Worm (Caenorhabditis elegans): Measurements from ENCODE around the gene thn-6.

Gene thn-6

DNA sequence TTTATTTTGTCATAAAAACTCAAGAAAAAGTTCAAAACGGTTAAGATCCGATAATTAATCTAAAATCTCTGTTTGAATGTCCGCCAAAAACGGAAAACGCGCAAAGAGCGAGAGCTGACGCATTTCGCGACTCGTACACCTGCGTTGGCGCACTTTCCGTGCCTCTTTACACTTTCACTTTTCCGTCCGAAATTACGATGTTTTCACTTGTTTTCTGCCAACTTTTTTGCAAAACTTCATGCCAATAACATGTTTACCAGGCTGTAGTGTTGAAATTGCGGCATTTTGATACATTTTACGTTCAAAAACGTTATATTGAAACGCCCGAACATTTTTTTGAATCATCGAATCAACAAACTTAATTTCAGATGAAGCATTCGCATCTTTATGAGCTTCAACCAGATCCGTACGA is 45.0 kb upstream of the thn-6 start, which contains the start of gene W03F8.4 (continued):
- TF ChIP-seq sox-2 (GFP tag; IDR thresholded peaks at IDR 0.05): no peak
- TF ChIP-seq ceh-14 (tag; optimal IDR thresholded peaks at IDR 0.05): peak; percentile 3
- TF ChIP-seq T23F11.4 (GFP tag; optimal IDR thresholded peaks at IDR 0.05): peak; percentile 29
- no peak for TF ChIP-seq nhr-11 (tag; optimal IDR thresholded peaks at IDR 0.05)
- TF ChIP-seq C08G9.2 (tag; optimal IDR thresholded peaks at IDR 0.05): peak; percentile 8
- TF ChIP-seq hlh-6 (tag; optimal IDR thresholded peaks at IDR 0.05): no peak
- no peak for TF ChIP-seq fax-1 (tag; optimal IDR thresholded peaks at IDR 0.05)
- peak; percentile 58 for TF ChIP-seq unc-42 (tag; optimal IDR thresholded peaks at IDR 0.05)
- TF ChIP-seq ceh-31 (tag; optimal IDR thresholded peaks at IDR 0.05): peak; percentile 77
- TF ChIP-seq fkh-10 (GFP tag; optimal IDR thresholded peaks at IDR 0.05): no peak
- peak; percentile 76 for TF ChIP-seq nfya-1 (tag; optimal IDR thresholded peaks at IDR 0.05)
- no peak for TF ChIP-seq ceh-22 (tag; optimal IDR thresholded peaks at IDR 0.05)
- TF ChIP-seq ahr-1 (tag; optimal IDR thresholded peaks at IDR 0.05): no peak
- no peak for TF ChIP-seq npax-4 (tag; optimal IDR thresholded peaks at IDR 0.05)
- TF ChIP-seq pax-1 (tag; optimal IDR thresholded peaks at IDR 0.05): no peak
- TF ChIP-seq pros-1 (tag; optimal IDR thresholded peaks at IDR 0.05): peak; percentile 31
- TF ChIP-seq ttx-3 (tag; optimal IDR thresholded peaks at IDR 0.05): peak; percentile 33
- no peak for TF ChIP-seq eyg-1 (tag; optimal IDR thresholded peaks at IDR 0.05)
- TF ChIP-seq ceh-34 (tag; optimal IDR thresholded peaks at IDR 0.05): peak; percentile 64
- TF ChIP-seq madf-2 (tag; optimal IDR thresholded peaks at IDR 0.05): peak; percentile 34
- no peak for TF ChIP-seq elt-4 (tag; optimal IDR thresholded peaks at IDR 0.05)
- no peak for TF ChIP-seq ets-4 (tag; optimal IDR thresholded peaks at IDR 0.05)
- peak; percentile 89 for TF ChIP-seq ama-1 (optimal IDR thresholded peaks at IDR 0.05)
- TF ChIP-seq dmd-4 (tag; optimal IDR thresholded peaks at IDR 0.05; ENCODE audit: borderline replicate concordance): no peak

DNA sequence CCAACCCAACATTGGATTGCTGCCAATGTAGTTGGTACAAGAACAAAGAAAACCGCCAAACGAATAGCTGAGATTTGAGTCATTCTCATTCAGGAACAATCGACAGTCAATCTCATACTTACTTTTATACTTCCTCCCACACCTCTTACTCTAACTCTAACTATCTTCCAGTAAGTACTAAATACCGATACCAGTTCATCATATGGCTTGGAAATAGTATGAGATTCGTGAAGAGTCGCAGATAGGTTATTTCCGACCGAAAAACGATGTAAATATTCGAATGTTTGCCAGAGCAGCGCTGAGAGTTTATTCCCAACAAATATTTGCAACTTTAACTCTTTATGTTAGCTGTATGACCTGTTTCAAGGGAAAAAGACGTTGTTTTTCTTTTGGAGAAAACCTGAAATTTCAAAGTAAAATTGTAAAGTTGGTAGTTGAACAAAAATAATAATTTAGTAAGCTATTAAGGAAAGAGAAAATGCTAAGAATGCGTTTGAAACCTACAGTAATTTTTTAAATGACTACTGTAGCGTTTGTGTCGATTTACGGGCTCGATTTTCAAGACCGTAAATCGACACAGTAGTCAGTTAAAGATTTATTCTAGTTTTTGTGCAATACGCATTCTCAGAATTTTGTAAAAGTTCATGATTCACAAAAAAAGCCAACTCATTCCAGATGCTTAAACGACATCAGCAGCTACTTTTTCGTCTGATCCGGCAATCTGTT is 42.1 kb upstream of the thn-6 start, which contains the start of the genes W03F8.6 and mtrf-1L:
Gene W03F8.6, minus strand, starts transcription at position 101 of the 726 bp plus-strand sequence.
Gene mtrf-1L, plus strand, starts transcription at position 676 of the 726 bp plus-strand sequence.
- TF ChIP-seq unc-86 (tag; optimal IDR thresholded peaks at IDR 0.05) (no peak), hlh-13 (GFP tag; optimal IDR thresholded peaks at IDR 0.05) (no peak), sox-4 (tag; optimal IDR thresholded peaks at IDR 0.05) (no peak), ceh-2 (tag; optimal IDR thresholded peaks at IDR 0.05) (no peak), ceh-18 (tag; optimal IDR thresholded peaks at IDR 0.05) (no peak), hlh-30 (tag; optimal IDR thresholded peaks at IDR 0.05; ENCODE audit: insufficient read depth) (no peak), pha-2 (tag; optimal IDR thresholded peaks at IDR 0.05) (no peak)

DNA sequence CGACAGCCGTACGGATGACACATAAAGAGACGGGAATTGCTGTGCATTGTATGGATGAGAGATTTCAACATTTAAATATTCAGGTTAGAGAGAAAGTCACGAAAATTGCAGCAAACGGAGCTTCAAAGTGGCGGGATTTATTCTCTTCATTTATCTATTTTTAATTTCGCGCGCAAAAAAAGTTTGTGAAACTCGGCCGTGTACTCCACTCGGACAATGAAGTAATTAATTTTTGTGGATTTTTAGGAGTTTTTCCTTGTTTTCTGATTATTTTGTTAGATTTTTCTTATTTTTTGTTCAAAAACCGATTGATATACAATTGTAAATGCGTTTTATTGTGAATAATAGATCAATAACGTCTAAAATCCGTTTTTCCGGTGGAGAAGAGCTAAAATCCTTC is 40.7 kb upstream of the thn-6 start:
- TF ChIP-seq C08G9.2 (tag; optimal IDR thresholded peaks at IDR 0.05) (peak; percentile 20), fkh-6 (tag; optimal IDR thresholded peaks at IDR 0.05) (no peak)

DNA sequence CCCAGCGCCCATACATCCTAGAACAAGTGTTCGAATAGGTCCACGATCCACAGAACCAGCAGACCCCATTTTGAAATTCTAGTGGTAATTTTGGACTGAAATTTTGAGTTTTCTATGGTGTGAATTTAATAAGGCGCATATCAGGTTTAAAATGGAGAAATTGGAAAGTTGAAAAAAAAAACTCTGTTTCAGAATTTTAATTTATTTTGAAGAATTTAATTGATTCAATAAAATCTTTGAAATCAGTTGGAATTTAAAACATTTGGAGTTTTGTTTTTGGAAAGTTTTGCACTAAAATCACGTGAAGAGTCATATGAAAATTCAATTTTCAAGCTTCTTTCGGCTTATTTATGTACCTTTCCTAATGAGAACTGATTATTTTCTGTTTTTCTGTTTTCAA is 33.2 kb upstream of the thn-6 start, which contains the start of gene gpa-18:
Gene gpa-18, minus strand, starts transcription at position 101 of the 400 bp plus-strand sequence.
- TF ChIP-seq npax-4 (tag; optimal IDR thresholded peaks at IDR 0.05) (no peak), ceh-24 (tag; optimal IDR thresholded peaks at IDR 0.05) (no peak), mec-3 (tag; optimal IDR thresholded peaks at IDR 0.05; ENCODE audit: borderline replicate concordance) (no peak), che-1 (tag; optimal IDR thresholded peaks at IDR 0.05) (no peak), pha-4 (tag; optimal IDR thresholded peaks at IDR 0.05) (no peak), K09A11.1 (tag; optimal IDR thresholded peaks at IDR 0.05; ENCODE audit: insufficient read depth) (no peak), ceh-45 (GFP tag; IDR thresholded peaks at IDR 0.05) (no peak), lim-6 (tag; optimal IDR thresholded peaks at IDR 0.05) (no peak), F13H6.1 (tag; optimal IDR thresholded peaks at IDR 0.05) (no peak), ceh-48 (tag; optimal IDR thresholded peaks at IDR 0.05) (no peak), syd-9 (tag; optimal IDR thresholded peaks at IDR 0.05) (no peak), unc-86 (tag; optimal IDR thresholded peaks at IDR 0.05) (no peak)
